Fruit fly (Drosophila melanogaster) whole organism, embryonic: Measurements from ENCODE around the gene CG32225.

Experiments used
- CG10462 ChIP-seq: fragments of 200-800 bp; sonication (Bioruptor generic); optimal IDR thresholded peaks from 2 replicates; lab custom pipeline; 2016; ENCODE audit warnings: missing biosample characterization, missing genetic modification characterization
- CG11695 ChIP-seq: fragments of 200-800 bp; sonication (Bioruptor generic); IDR thresholded peaks from 3 replicates; pipeline ENCODE4 v1.3.6; 2022; ENCODE audit warnings: missing biosample characterization, missing genetic modification characterization
- CG34422 ChIP-seq: fragments of 200-800 bp; sonication (Bioruptor generic); IDR thresholded peaks from 3 replicates; pipeline ENCODE4 v1.3.6; 2022; ENCODE audit warnings: missing biosample characterization, missing genetic modification characterization
- CG3847 ChIP-seq: fragments of 200-800 bp; sonication (Bioruptor generic); IDR thresholded peaks from 2 replicates; pipeline ENCODE4 v1.3.6; 2022; ENCODE audit warnings: missing biosample characterization, missing genetic modification characterization
- CG4707 ChIP-seq: fragments of 200-800 bp; sonication (Bioruptor generic); optimal IDR thresholded peaks from 2 replicates; lab custom pipeline; 2018; ENCODE audit warnings: missing biosample characterization, mild to moderate bottlenecking, missing genetic modification characterization, moderate library complexity
- CG7928 ChIP-seq: fragments of 200-800 bp; sonication (Bioruptor generic); optimal IDR thresholded peaks from 2 replicates; lab custom pipeline; 2017; ENCODE audit warnings: missing biosample characterization, mild to moderate bottlenecking, missing genetic modification characterization
- CG8359 ChIP-seq: fragments of 200-800 bp; sonication (Bioruptor generic); optimal IDR thresholded peaks from 2 replicates; lab custom pipeline; 2017; ENCODE audit warnings: missing biosample characterization, mild to moderate bottlenecking, missing genetic modification characterization, borderline replicate concordance
- Dad ChIP-seq: fragments of 200-800 bp; sonication (Bioruptor generic); optimal IDR thresholded peaks from 3 replicates; lab custom pipeline; 2016; ENCODE audit warnings: missing biosample characterization, missing genetic modification characterization
- Dip3 ChIP-seq: fragments of 200-800 bp; sonication (Bioruptor generic); optimal IDR thresholded peaks from 3 replicates; lab custom pipeline; 2016; ENCODE audit warnings: missing biosample characterization, missing genetic modification characterization
- Optix ChIP-seq: fragments of 200-800 bp; sonication (Bioruptor generic); IDR thresholded peaks from 3 replicates; pipeline ENCODE4 v1.3.6; 2022; ENCODE audit warnings: missing biosample characterization, missing genetic modification characterization
- al ChIP-seq: fragments of 200-800 bp; sonication (Bioruptor generic); IDR thresholded peaks from 2 replicates; pipeline ENCODE4 v1.3.6; 2022; ENCODE audit warnings: missing biosample characterization, missing genetic modification characterization
- aop ChIP-seq: fragments of 200-800 bp; sonication (Bioruptor generic); IDR thresholded peaks from 2 replicates; pipeline ENCODE4 v1.3.6; 2022; ENCODE audit warnings: missing biosample characterization, missing genetic modification characterization
- cad ChIP-seq: fragments of >200 bp; optimal IDR thresholded peaks from 2 replicates; lab custom pipeline; 2017; ENCODE audit warnings: missing biosample characterization, missing genetic modification characterization
- dm ChIP-seq: fragments of 200-800 bp; sonication (Bioruptor generic); optimal IDR thresholded peaks from 3 replicates; lab custom pipeline; 2016; ENCODE audit warnings: missing biosample characterization, missing genetic modification characterization
- gfzf ChIP-seq: fragments of 200-800 bp; sonication (Bioruptor generic); optimal IDR thresholded peaks from 2 replicates; lab custom pipeline; 2016; ENCODE audit warnings: missing biosample characterization, mild to moderate bottlenecking, missing genetic modification characterization, moderate library complexity
- hb ChIP-seq: fragments of 200-800 bp; sonication (Bioruptor generic); IDR thresholded peaks from 3 replicates; pipeline ENCODE4 v1.3.6; 2022; ENCODE audit warnings: missing biosample characterization, missing genetic modification characterization; ENCODE audit not compliant: partially characterized antibody
- tio ChIP-seq: fragments of 200-800 bp; sonication (Bioruptor generic); optimal IDR thresholded peaks from 2 replicates; lab custom pipeline; 2017; ENCODE audit warnings: missing biosample characterization, missing genetic modification characterization, inconsistent platforms
- zfh1 ChIP-seq: fragments of 200-800 bp; sonication (Bioruptor generic); IDR thresholded peaks from 3 replicates; pipeline ENCODE4 v1.3.6; 2022; ENCODE audit warnings: missing biosample characterization, missing genetic modification characterization

The CG32225 gene

DNA sequence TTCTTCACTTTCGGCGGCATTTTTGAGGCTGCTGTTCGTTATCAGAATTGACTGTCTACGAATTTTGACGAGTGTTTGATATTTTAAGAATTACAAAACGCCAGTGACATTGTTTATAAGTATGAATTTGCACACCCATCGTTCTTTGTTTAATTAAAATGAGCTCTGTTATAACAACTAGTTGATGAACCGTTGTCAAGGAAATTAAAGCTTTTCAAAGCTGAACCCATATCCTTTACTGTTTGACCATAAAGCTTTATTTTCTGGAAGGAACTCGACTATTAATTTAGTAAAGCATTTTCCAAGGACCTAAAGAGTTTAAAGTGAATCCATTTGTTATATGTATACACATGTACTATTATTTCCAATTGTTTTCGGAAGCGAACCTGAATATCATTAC is 30.8 kb downstream of the CG32225 start, which contains the start of gene CG17122:
Gene CG17122, minus strand, starts transcription at position 101 of the 400 bp plus-strand sequence.
- TF ChIP-seq aop (GFP tag; lab: Robert Waterston, UW) (no peak), tio (no peak), CG34422 (GFP tag; lab: Robert Waterston, UW) (no peak), al (GFP tag; lab: Robert Waterston, UW) (no peak), Dad (GFP tag; lab: Kevin White, UChicago) (no peak), Dip3 (GFP tag; lab: Kevin White, UChicago) (no peak), CG3847 (GFP tag; lab: Robert Waterston, UW) (no peak), CG4707 (GFP tag; lab: Kevin White, UChicago) (no peak), dm (GFP tag; lab: Kevin White, UChicago) (no peak)

DNA sequence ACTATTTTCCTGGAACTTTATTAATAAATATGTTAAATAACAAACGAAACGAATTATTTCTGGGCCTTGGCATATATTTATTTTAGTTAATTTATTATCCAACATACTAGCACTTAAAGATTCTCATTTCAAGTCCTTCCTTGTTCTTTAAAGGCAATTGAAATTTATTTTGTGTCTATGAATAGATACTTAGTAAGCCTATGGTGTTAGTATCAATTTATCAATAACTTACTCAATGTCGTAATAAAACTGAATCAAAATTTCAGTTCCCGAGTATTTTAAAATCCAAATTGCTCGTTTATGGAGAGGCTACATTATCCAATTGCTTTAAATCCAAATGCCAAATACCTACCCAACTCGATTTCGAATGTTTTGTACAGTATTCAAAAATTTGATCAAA is 40.6 kb downstream of the CG32225 start, which contains the start of gene CG32228:
Gene CG32228, plus strand, starts transcription at position 301 of the 400 bp plus-strand sequence.
- no peak for TF ChIP-seq CG7928
- TF ChIP-seq zfh1 (GFP tag; lab: Robert Waterston, UW) = no peak
- no peak for TF ChIP-seq CG8359 (GFP tag; lab: Kevin White, UChicago)
- no peak for TF ChIP-seq CG10462 (GFP tag; lab: Kevin White, UChicago)
- TF ChIP-seq Optix (GFP tag; lab: Robert Waterston, UW) = no peak
- no peak for TF ChIP-seq hb
- TF ChIP-seq cad = no peak
- no peak for TF ChIP-seq gfzf (GFP tag; lab: Kevin White, UChicago)
- no peak for TF ChIP-seq CG11695
- TF ChIP-seq CG34422 (GFP tag; lab: Robert Waterston, UW) = no peak
